Worm (Caenorhabditis elegans) whole organism, late embryonic: Measurements from ENCODE around the gene F15A4.10.

ENCODE experiments used
- C38D4.7 ChIP-seq: fragments of 200-800 bp; sonication (Bioruptor generic); optimal IDR thresholded peaks from 2 replicates; lab custom pipeline; 2018; ENCODE audit warnings: mild to moderate bottlenecking, missing genetic modification characterization, moderate library complexity, missing compliant biosample characterization
- F13H6.1 ChIP-seq: sonication (generic microtip); optimal IDR thresholded peaks from 2 replicates; lab custom pipeline; 2016; ENCODE audit warnings: missing genetic modification characterization, missing compliant biosample characterization
- K02D7.2 ChIP-seq: sonication (generic microtip); optimal IDR thresholded peaks from 2 replicates; lab custom pipeline; 2017; ENCODE audit warnings: mild to moderate bottlenecking, missing genetic modification characterization, missing compliant biosample characterization
- T23F11.4 ChIP-seq: fragments of 200-800 bp; sonication (Bioruptor generic); optimal IDR thresholded peaks from 2 replicates; lab custom pipeline; 2018; ENCODE audit warnings: mild to moderate bottlenecking, missing genetic modification characterization, missing compliant biosample characterization
- Y22D7AL.16 ChIP-seq: sonication (generic microtip); optimal IDR thresholded peaks from 2 replicates; lab custom pipeline; 2016; ENCODE audit warnings: missing genetic modification characterization, missing compliant biosample characterization
- ahr-1 ChIP-seq: sonication (generic microtip); optimal IDR thresholded peaks from 2 replicates; lab custom pipeline; 2016; ENCODE audit warnings: missing genetic modification characterization, missing compliant biosample characterization
- ama-1 ChIP-seq: fragments of 150-350 bp; optimal IDR thresholded peaks from 2 replicates; lab custom pipeline; 2014
- ceh-14 ChIP-seq: sonication (generic microtip); optimal IDR thresholded peaks from 2 replicates; lab custom pipeline; 2016; ENCODE audit warnings: missing genotype, missing genetic modification characterization, missing compliant biosample characterization
- ceh-18 ChIP-seq: sonication (generic microtip); optimal IDR thresholded peaks from 2 replicates; lab custom pipeline; 2016; ENCODE audit warnings: missing genetic modification characterization, missing compliant biosample characterization
- ceh-2 ChIP-seq: sonication (generic microtip); optimal IDR thresholded peaks from 2 replicates; lab custom pipeline; 2016; ENCODE audit warnings: missing genotype, missing genetic modification characterization, missing compliant biosample characterization
- ceh-24 ChIP-seq: sonication (generic microtip); optimal IDR thresholded peaks from 2 replicates; lab custom pipeline; 2016; ENCODE audit warnings: mild to moderate bottlenecking, missing genetic modification characterization, missing compliant biosample characterization
- ceh-34 ChIP-seq: sonication (generic microtip); optimal IDR thresholded peaks from 2 replicates; lab custom pipeline; 2016; ENCODE audit warnings: mild to moderate bottlenecking, missing genetic modification characterization, missing compliant biosample characterization
- ceh-45 ChIP-seq: fragments of 200-800 bp; sonication (Bioruptor generic); IDR thresholded peaks from 2 replicates; pipeline ENCODE4 v1.3.6; 2022; ENCODE audit warnings: missing genetic modification reagents, missing genetic modification characterization, missing compliant biosample characterization
- ceh-48 ChIP-seq: sonication (generic microtip); optimal IDR thresholded peaks from 2 replicates; lab custom pipeline; 2016; ENCODE audit warnings: missing genetic modification characterization, inconsistent platforms, missing compliant biosample characterization
- elt-2 ChIP-seq: sonication (generic microtip); optimal IDR thresholded peaks from 2 replicates; lab custom pipeline; 2016; ENCODE audit warnings: missing genetic modification reagents, missing genetic modification characterization, missing compliant biosample characterization
- ets-4 ChIP-seq: sonication (generic microtip); optimal IDR thresholded peaks from 2 replicates; lab custom pipeline; 2016; ENCODE audit warnings: missing genetic modification characterization, missing compliant biosample characterization
- fkh-10 ChIP-seq: fragments of 150-350 bp; optimal IDR thresholded peaks from 2 replicates; lab custom pipeline; 2014; ENCODE audit warnings: missing biosample characterization, missing genetic modification reagents, missing genetic modification characterization
- gmeb-2 ChIP-seq: sonication (generic microtip); optimal IDR thresholded peaks from 2 replicates; lab custom pipeline; 2016; ENCODE audit warnings: missing genetic modification characterization, inconsistent platforms, missing compliant biosample characterization
- hlh-30 ChIP-seq: sonication (generic microtip); optimal IDR thresholded peaks from 2 replicates; lab custom pipeline; 2017; ENCODE audit warnings: antibody characterized with exemption, missing genetic modification characterization, missing compliant biosample characterization; ENCODE audit not compliant: insufficient read depth
- hlh-8 ChIP-seq: sonication (generic microtip); optimal IDR thresholded peaks from 2 replicates; lab custom pipeline; 2016; ENCODE audit warnings: missing genotype, missing genetic modification characterization, missing compliant biosample characterization
- lin-11 ChIP-seq: fragments of 200-800 bp; sonication (Bioruptor generic); optimal IDR thresholded peaks from 2 replicates; lab custom pipeline; 2018; ENCODE audit warnings: mild to moderate bottlenecking, missing genetic modification characterization, missing compliant biosample characterization
- madf-2 ChIP-seq: sonication (generic microtip); optimal IDR thresholded peaks from 2 replicates; lab custom pipeline; 2017; ENCODE audit warnings: missing genetic modification characterization, missing compliant biosample characterization
- npax-4 ChIP-seq: sonication (generic microtip); optimal IDR thresholded peaks from 2 replicates; lab custom pipeline; 2016; ENCODE audit warnings: missing genetic modification characterization, missing compliant biosample characterization
- pax-1 ChIP-seq: fragments of 150-350 bp; optimal IDR thresholded peaks from 2 replicates; lab custom pipeline; 2014; ENCODE audit warnings: missing biosample characterization, missing genetic modification characterization
- pha-2 ChIP-seq: sonication (generic microtip); optimal IDR thresholded peaks from 2 replicates; lab custom pipeline; 2017; ENCODE audit warnings: mild to moderate bottlenecking, missing genetic modification characterization, missing compliant biosample characterization
- pha-4 ChIP-seq: fragments of 150-350 bp; optimal IDR thresholded peaks from 2 replicates; lab custom pipeline; 2018; ENCODE audit warnings: missing biosample characterization, missing genetic modification reagents, missing genetic modification characterization
- pqm-1 ChIP-seq: sonication (generic microtip); optimal IDR thresholded peaks from 2 replicates; lab custom pipeline; 2016; ENCODE audit warnings: missing genetic modification characterization, missing compliant biosample characterization
- pros-1 ChIP-seq: fragments of 150-350 bp; optimal IDR thresholded peaks from 2 replicates; lab custom pipeline; 2014; ENCODE audit warnings: missing biosample characterization, missing genetic modification reagents, missing genetic modification characterization
- ref-2 ChIP-seq: sonication (generic microtip); optimal IDR thresholded peaks from 2 replicates; lab custom pipeline; 2016; ENCODE audit warnings: missing genetic modification characterization, missing compliant biosample characterization
- rnt-1 ChIP-seq: sonication (generic microtip); optimal IDR thresholded peaks from 2 replicates; lab custom pipeline; 2016; ENCODE audit warnings: missing genetic modification characterization, missing compliant biosample characterization
- sdc-2 ChIP-seq: sonication (generic microtip); optimal IDR thresholded peaks from 2 replicates; lab custom pipeline; 2016; ENCODE audit warnings: missing genotype, missing genetic modification characterization, missing compliant biosample characterization
- sox-4 ChIP-seq: sonication (generic microtip); optimal IDR thresholded peaks from 2 replicates; lab custom pipeline; 2017; ENCODE audit warnings: mild to moderate bottlenecking, missing genetic modification characterization, inconsistent platforms, missing compliant biosample characterization
- syd-9 ChIP-seq: sonication (generic microtip); optimal IDR thresholded peaks from 2 replicates; lab custom pipeline; 2016; ENCODE audit warnings: mild to moderate bottlenecking, missing genetic modification characterization, moderate library complexity, missing compliant biosample characterization
- tbx-7 ChIP-seq: sonication (generic microtip); optimal IDR thresholded peaks from 2 replicates; lab custom pipeline; 2016; ENCODE audit warnings: missing genotype, missing genetic modification characterization, missing compliant biosample characterization
- unc-42 ChIP-seq: sonication (generic microtip); optimal IDR thresholded peaks from 2 replicates; lab custom pipeline; 2016; ENCODE audit warnings: missing genotype, missing genetic modification characterization, missing compliant biosample characterization
- ztf-16 ChIP-seq: sonication (generic microtip); optimal IDR thresholded peaks from 2 replicates; lab custom pipeline; 2017; ENCODE audit warnings: missing genetic modification characterization, missing compliant biosample characterization

F15A4.10 gene

DNA sequence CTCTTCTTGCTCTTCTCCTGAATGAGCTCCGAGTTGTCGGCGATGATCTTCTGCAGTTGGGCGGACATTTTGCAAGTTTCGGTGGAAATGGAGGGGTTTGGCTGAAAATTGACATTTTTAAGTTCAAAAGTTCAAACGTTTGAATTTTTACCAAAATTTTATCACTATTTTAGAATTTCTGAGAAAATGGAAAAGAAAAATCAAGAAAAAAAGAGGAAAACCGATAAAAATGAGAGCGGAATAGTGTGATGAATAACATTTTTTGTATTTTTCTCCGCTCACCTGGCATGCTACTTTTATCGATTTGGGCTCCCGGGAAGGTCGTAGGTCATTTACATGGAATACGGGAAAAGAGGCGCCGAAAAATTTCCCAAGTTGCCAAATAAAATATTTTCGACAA is at the start of gene F15A4.10:
TSS of gene F15A4.10 (minus strand) at position 101 of the 400 bp plus-strand sequence.
- TF ChIP-seq ets-4 (tag; lab: Kevin White, UChicago) (no peak), ceh-2 (tag; lab: Kevin White, UChicago) (no peak), T23F11.4 (GFP tag; lab: Kevin White, UChicago) (no peak), sox-4 (tag; lab: Kevin White, UChicago) (no peak)

ce11 chrII:12530958-12531357 is 46.0 kb upstream of the F15A4.10 start, which contains the start of gene srx-120:
Gene srx-120, plus strand, starts transcription at chrII:12531258.
- TF ChIP-seq ceh-18 (tag; lab: Kevin White, UChicago) (no peak), K02D7.2 (tag; lab: Kevin White, UChicago) (no peak), ceh-45 (GFP tag; lab: Robert Waterston, UW) (no peak), sdc-2 (tag; lab: Kevin White, UChicago) (no peak), fkh-10 (GFP tag; lab: Kevin White, UChicago) (no peak), syd-9 (tag; lab: Kevin White, UChicago) (no peak)

DNA sequence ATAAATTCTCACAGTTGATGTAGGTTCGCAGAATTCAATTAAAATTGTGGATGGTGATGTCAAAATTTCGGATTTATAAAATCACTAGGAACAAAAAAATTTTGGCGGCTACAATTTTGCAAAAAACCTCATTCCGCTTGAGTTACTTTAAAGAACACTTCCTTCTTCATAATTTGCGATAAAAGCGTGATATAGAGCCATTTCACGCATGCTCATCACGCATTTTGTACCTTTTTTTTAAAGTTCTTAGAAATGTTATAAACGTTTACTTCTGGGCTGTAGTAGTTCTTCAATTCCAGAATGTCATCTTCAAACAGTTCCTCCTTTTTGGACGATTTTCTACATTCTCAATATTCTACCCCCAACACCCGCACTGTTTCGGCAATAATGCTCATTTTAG is 43.0 kb upstream of the F15A4.10 start, which contains the start of gene srx-119:
TSS of gene srx-119 (plus strand) at position 301 of the 400 bp plus-strand sequence.
- TF ChIP-seq F13H6.1 (tag; lab: Kevin White, UChicago) (no peak), syd-9 (tag; lab: Kevin White, UChicago) (no peak), gmeb-2 (tag; lab: Kevin White, UChicago) (no peak), ceh-24 (no peak), hlh-30 (tag; lab: Kevin White, UChicago) (no peak), ceh-48 (tag; lab: Kevin White, UChicago) (no peak), npax-4 (tag; lab: Kevin White, UChicago) (no peak), C38D4.7 (GFP tag; lab: Kevin White, UChicago) (no peak), pros-1 (tag; lab: Kevin White, UChicago) (no peak), ama-1 (lab: Kevin White, UChicago) (no peak), Y22D7AL.16 (tag; lab: Kevin White, UChicago) (no peak), ztf-16 (tag; lab: Kevin White, UChicago) (no peak), ref-2 (tag; lab: Kevin White, UChicago) (no peak), lin-11 (no peak), pax-1 (tag; lab: Kevin White, UChicago) (no peak)

DNA sequence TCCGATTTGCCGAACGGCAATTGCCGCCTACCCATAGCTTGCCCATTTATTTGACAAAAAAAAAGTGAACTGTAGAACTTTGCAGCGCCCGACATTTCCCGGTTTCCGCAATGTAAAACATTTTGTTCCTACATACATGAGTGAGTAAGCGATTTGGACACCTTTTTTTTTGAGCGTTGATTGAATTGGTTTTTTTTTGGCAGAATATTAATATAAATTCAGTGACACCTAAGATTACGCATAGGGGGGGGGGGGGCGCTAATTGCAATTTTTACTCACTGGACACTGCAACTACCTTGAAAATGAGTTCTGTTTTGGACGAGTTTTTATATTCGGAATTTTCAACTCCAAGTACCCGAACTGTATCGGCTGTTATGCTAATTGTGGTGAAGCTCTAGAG is 40.6 kb upstream of the F15A4.10 start, which contains the start of gene srx-118:
TSS of gene srx-118 (plus strand) at position 301 of the 400 bp plus-strand sequence.
- TF ChIP-seq madf-2 (tag; lab: Kevin White, UChicago) (no peak), tbx-7 (tag; lab: Kevin White, UChicago) (no peak), ahr-1 (no peak), elt-2 (tag; lab: Kevin White, UChicago) (no peak), ceh-14 (tag; lab: Kevin White, UChicago) (no peak), rnt-1 (tag; lab: Kevin White, UChicago) (no peak), ceh-18 (tag; lab: Kevin White, UChicago) (no peak), ref-2 (tag; lab: Kevin White, UChicago) (no peak), pax-1 (tag; lab: Kevin White, UChicago) (no peak), hlh-8 (no peak), pqm-1 (tag; lab: Kevin White, UChicago) (no peak), npax-4 (tag; lab: Kevin White, UChicago) (no peak), gmeb-2 (tag; lab: Kevin White, UChicago) (no peak), ceh-48 (tag; lab: Kevin White, UChicago) (no peak), ceh-34 (tag; lab: Kevin White, UChicago) (no peak), pha-2 (tag; lab: Kevin White, UChicago) (no peak), unc-42 (tag; lab: Kevin White, UChicago) (no peak), pha-4 (tag; lab: Kevin White, UChicago) (no peak)
